Fruit fly (Drosophila melanogaster): ENCODE data around the gene CG6293.

CG6293 gene

DNA sequence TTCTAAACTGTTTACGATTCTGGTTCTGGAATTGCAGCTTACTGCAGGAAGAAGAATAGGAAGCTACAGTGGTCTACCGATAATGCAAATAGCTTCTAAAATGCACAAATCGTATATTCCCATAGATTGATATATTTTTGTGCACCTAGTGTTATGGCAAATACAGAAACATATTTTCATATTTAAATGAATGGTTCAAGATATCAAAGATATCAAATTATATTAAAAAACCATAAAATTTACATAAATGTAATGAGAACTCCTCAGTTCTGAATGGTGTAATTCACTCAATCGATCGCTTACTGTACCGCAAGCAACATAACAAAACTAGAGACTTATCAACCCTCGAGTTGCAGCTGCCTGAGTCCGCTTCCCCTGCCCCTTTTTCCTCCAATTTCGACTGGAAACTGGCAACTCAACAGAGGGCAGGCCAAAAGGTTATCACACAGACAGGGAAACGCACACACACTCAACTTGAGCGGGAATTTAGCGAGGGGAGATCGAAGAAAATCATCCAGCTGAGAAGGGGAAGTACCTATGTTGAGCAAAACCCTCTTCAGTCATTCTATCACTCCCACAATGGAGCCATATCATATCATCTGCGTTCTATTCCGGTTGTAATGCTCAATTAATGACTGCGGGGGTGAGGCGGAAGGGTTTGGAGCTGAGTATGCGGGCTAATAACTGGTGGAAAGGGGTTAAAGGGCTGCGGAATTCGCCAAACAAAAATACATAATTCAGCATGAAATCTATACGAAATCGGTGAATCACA is 42.7 kb upstream of the CG6293 start (continued):
- no peak for TF ChIP-seq ewg (GFP tag; optimal IDR thresholded peaks at IDR 0.05)
- TF ChIP-seq run (tag; optimal IDR thresholded peaks at IDR 0.05) = no peak
- TF ChIP-seq CG10366 (GFP tag; IDR thresholded peaks at IDR 0.05) = no peak
- peak; percentile 5 for TF ChIP-seq ATbp (GFP tag; optimal IDR thresholded peaks at IDR 0.05)
- TF ChIP-seq CG6791 (GFP tag; IDR thresholded peaks at IDR 0.05; ENCODE audit: partially characterized antibody) = no peak
- peak; percentile 24 for TF ChIP-seq Fer1 (GFP tag; optimal IDR thresholded peaks at IDR 0.05)
- no peak for TF ChIP-seq lbe (GFP tag; optimal IDR thresholded peaks at IDR 0.05)
- TF ChIP-seq ase (GFP tag; IDR thresholded peaks at IDR 0.05) = no peak
- TF ChIP-seq Sry-β (GFP tag; optimal IDR thresholded peaks at IDR 0.05) = no peak
- peak; percentile 67 for TF ChIP-seq gem (tag; optimal IDR thresholded peaks at IDR 0.05)
- TF ChIP-seq CG32767 (GFP tag; IDR thresholded peaks at IDR 0.05) = no peak
- no peak for TF ChIP-seq Optix (GFP tag; IDR thresholded peaks at IDR 0.05)
- no peak for TF ChIP-seq CG17912 (GFP tag; optimal IDR thresholded peaks at IDR 0.05)
- TF ChIP-seq Eip74EF (GFP tag; optimal IDR thresholded peaks at IDR 0.05) = no peak
- TF ChIP-seq wor (GFP tag; IDR thresholded peaks at IDR 0.05) = no peak
- TF ChIP-seq CG1529 (GFP tag; optimal IDR thresholded peaks at IDR 0.05) = no peak
- TF ChIP-seq CG11247 (GFP tag; IDR thresholded peaks at IDR 0.05) = no peak
- no peak for TF ChIP-seq Ada2b (GFP tag; IDR thresholded peaks at IDR 0.05)
- TF ChIP-seq CG9727 (GFP tag; optimal IDR thresholded peaks at IDR 0.05) = peak; percentile 54
- no peak for TF ChIP-seq Med (GFP tag)
- TF ChIP-seq trh (GFP tag; optimal IDR thresholded peaks at IDR 0.05) = no peak
- peak; percentile 33 for TF ChIP-seq CG8388 (GFP tag; optimal IDR thresholded peaks at IDR 0.05)
- peak; percentile 52 for TF ChIP-seq CG2678 (tag; optimal IDR thresholded peaks at IDR 0.05)
- no peak for TF ChIP-seq CG11398 (GFP tag; optimal IDR thresholded peaks at IDR 0.05)
- TF ChIP-seq CG34376 (GFP tag; optimal IDR thresholded peaks at IDR 0.05) = no peak
- TF ChIP-seq chm (GFP tag; IDR thresholded peaks at IDR 0.05) = no peak
- no peak for TF ChIP-seq CG2889 (GFP tag; IDR thresholded peaks at IDR 0.05)
- TF ChIP-seq CG1602 (GFP tag; optimal IDR thresholded peaks at IDR 0.05) = peak; percentile 35
- no peak for TF ChIP-seq sna (GFP tag; IDR thresholded peaks at IDR 0.05; ENCODE audit: partially characterized antibody)
- TF ChIP-seq NFAT (GFP tag; IDR thresholded peaks at IDR 0.05) = no peak
- peak; percentile 19 for TF ChIP-seq CG9437 (GFP tag; optimal IDR thresholded peaks at IDR 0.05)
- no peak for TF ChIP-seq pita (GFP tag; optimal IDR thresholded peaks at IDR 0.05)
- TF ChIP-seq CG2199 (GFP tag; IDR thresholded peaks at IDR 0.05) = no peak
- no peak for TF ChIP-seq CG1647 (GFP tag; optimal IDR thresholded peaks at IDR 0.05)
- TF ChIP-seq CG6813 (GFP tag; optimal IDR thresholded peaks at IDR 0.05) = no peak
- no peak for TF ChIP-seq CG32532 (GFP tag; IDR thresholded peaks at IDR 0.05)
- no peak for TF ChIP-seq CG11723 (GFP tag; optimal IDR thresholded peaks at IDR 0.05)
- TF ChIP-seq gfzf (GFP tag; optimal IDR thresholded peaks at IDR 0.05) = no peak
- no peak for TF ChIP-seq CG4404 (GFP tag; IDR thresholded peaks at IDR 0.05)
- no peak for TF ChIP-seq disco-r (GFP tag; optimal IDR thresholded peaks at IDR 0.05)
- TF ChIP-seq Camta (GFP tag; optimal IDR thresholded peaks at IDR 0.05) = no peak
- no peak for TF ChIP-seq CG33213 (GFP tag; optimal IDR thresholded peaks at IDR 0.05)
- TF ChIP-seq unc-4 (GFP tag; IDR thresholded peaks at IDR 0.05; ENCODE audit: partially characterized antibody) = no peak
- no peak for TF ChIP-seq cad (GFP tag; optimal IDR thresholded peaks at IDR 0.05)
- no peak for TF ChIP-seq seq (GFP tag; IDR thresholded peaks at IDR 0.05)
- TF ChIP-seq HLHmδ (GFP tag; optimal IDR thresholded peaks at IDR 0.05) = peak; percentile 28
- TF ChIP-seq CG18011 (GFP tag; optimal IDR thresholded peaks at IDR 0.05) = no peak
- no peak for TF ChIP-seq ranshi (GFP tag; IDR thresholded peaks at IDR 0.05)
- TF ChIP-seq Ptx1 (GFP tag; IDR thresholded peaks at IDR 0.05) = no peak
- TF ChIP-seq eve (GFP tag; optimal IDR thresholded peaks at IDR 0.05) = peak in 1 of 2 experiments; percentile 71

Measured in whole organism, embryonic.